Worm (Caenorhabditis elegans): ENCODE measurements around the gene nstp-9.

Gene nstp-9

ce11 chrX:10951922-10952321 lies 32.4 kb upstream of the nstp-9 start:
- TF ChIP-seq tbx-8 (GFP tag; optimal IDR thresholded peaks at IDR 0.05): no peak
- TF ChIP-seq mls-2 (tag; optimal IDR thresholded peaks at IDR 0.05): no peak
- TF ChIP-seq ceh-39 (tag; optimal IDR thresholded peaks at IDR 0.05): no peak
- no peak for TF ChIP-seq ceh-83 (GFP tag; optimal IDR thresholded peaks at IDR 0.05)
- TF ChIP-seq flh-1 (GFP tag; optimal IDR thresholded peaks at IDR 0.05): no peak
- no peak for TF ChIP-seq nhr-12 (tag; optimal IDR thresholded peaks at IDR 0.05)
- TF ChIP-seq nhr-2 (tag; optimal IDR thresholded peaks at IDR 0.05): no peak
- no peak for TF ChIP-seq blmp-1 (tag; optimal IDR thresholded peaks at IDR 0.05)
- TF ChIP-seq pha-4 (tag; optimal IDR thresholded peaks at IDR 0.05): no peak
- TF ChIP-seq ceh-43 (GFP tag; optimal IDR thresholded peaks at IDR 0.05): no peak
- no peak for TF ChIP-seq ham-2 (GFP tag; optimal IDR thresholded peaks at IDR 0.05)

ce11 chrX:10951168-10951567 lies 31.7 kb upstream of the nstp-9 start, which contains the start of gene K09C8.7:
Gene K09C8.7, minus strand, starts transcription at chrX:10951393.
- TF ChIP-seq ham-2 (GFP tag; optimal IDR thresholded peaks at IDR 0.05) (no peak), M03D4.4 (tag; optimal IDR thresholded peaks at IDR 0.05) (no peak), ceh-83 (GFP tag; optimal IDR thresholded peaks at IDR 0.05) (no peak), nhr-12 (tag; optimal IDR thresholded peaks at IDR 0.05) (no peak), bed-3 (GFP tag; optimal IDR thresholded peaks at IDR 0.05) (no peak), sem-2 (GFP tag; optimal IDR thresholded peaks at IDR 0.05) (no peak), blmp-1 (tag; optimal IDR thresholded peaks at IDR 0.05) (no peak), lin-32 (GFP tag; optimal IDR thresholded peaks at IDR 0.05) (no peak), nhr-237 (tag; optimal IDR thresholded peaks at IDR 0.05) (no peak), ztf-11 (tag; optimal IDR thresholded peaks at IDR 0.05) (no peak), nhr-2 (tag; optimal IDR thresholded peaks at IDR 0.05) (no peak), lin-13 (tag; optimal IDR thresholded peaks at IDR 0.05) (no peak), pha-4 (tag; optimal IDR thresholded peaks at IDR 0.05) (no peak), ceh-39 (tag; optimal IDR thresholded peaks at IDR 0.05) (no peak)

ce11 chrX:10948852-10949251 lies 29.3 kb upstream of the nstp-9 start, which contains the start of gene T21B6.3:
Gene T21B6.3, minus strand, starts transcription at chrX:10948952.
- TF ChIP-seq cnd-1 (tag; optimal IDR thresholded peaks at IDR 0.05) (no peak), sem-2 (GFP tag; optimal IDR thresholded peaks at IDR 0.05) (no peak), lin-32 (GFP tag; optimal IDR thresholded peaks at IDR 0.05) (no peak), unc-62 (GFP tag; optimal IDR thresholded peaks at IDR 0.05) (no peak), mls-2 (tag; optimal IDR thresholded peaks at IDR 0.05) (no peak), ztf-11 (tag; optimal IDR thresholded peaks at IDR 0.05) (no peak), bed-3 (GFP tag; optimal IDR thresholded peaks at IDR 0.05) (no peak), unc-39 (tag; optimal IDR thresholded peaks at IDR 0.05) (no peak), elt-1 (tag; optimal IDR thresholded peaks at IDR 0.05; ENCODE audit: borderline replicate concordance, insufficient read depth) (no peak), M03D4.4 (tag; optimal IDR thresholded peaks at IDR 0.05) (no peak), ceh-83 (GFP tag; optimal IDR thresholded peaks at IDR 0.05) (no peak), ceh-43 (GFP tag; optimal IDR thresholded peaks at IDR 0.05) (no peak), sptf-1 (tag; optimal IDR thresholded peaks at IDR 0.05) (no peak), lin-13 (tag; optimal IDR thresholded peaks at IDR 0.05) (no peak)

ce11 chrX:10941255-10941654 lies 21.7 kb upstream of the nstp-9 start, which contains the start of gene pho-7:
Gene pho-7, minus strand, starts transcription at chrX:10941355.
- TF ChIP-seq nhr-12 (tag; optimal IDR thresholded peaks at IDR 0.05) (no peak), nhr-237 (tag; optimal IDR thresholded peaks at IDR 0.05) (no peak), sptf-1 (tag; optimal IDR thresholded peaks at IDR 0.05) (no peak), ces-1 (GFP tag; optimal IDR thresholded peaks at IDR 0.05) (no peak), unc-39 (tag; optimal IDR thresholded peaks at IDR 0.05) (no peak), pha-4 (tag; optimal IDR thresholded peaks at IDR 0.05) (no peak), lsy-2 (tag; optimal IDR thresholded peaks at IDR 0.05) (no peak), zip-8 (tag; optimal IDR thresholded peaks at IDR 0.05) (no peak), ceh-83 (GFP tag; optimal IDR thresholded peaks at IDR 0.05) (no peak), mep-1 (tag; optimal IDR thresholded peaks at IDR 0.05) (no peak), mab-5 (tag; optimal IDR thresholded peaks at IDR 0.05) (no peak), tbx-8 (GFP tag; optimal IDR thresholded peaks at IDR 0.05) (no peak), elt-3 (tag; optimal IDR thresholded peaks at IDR 0.05) (no peak), ztf-11 (tag; optimal IDR thresholded peaks at IDR 0.05) (no peak), unc-120 (tag; optimal IDR thresholded peaks at IDR 0.05; ENCODE audit: poor library complexity, severe bottlenecking) (no peak)

- TF ChIP-seq flh-1 (GFP tag; optimal IDR thresholded peaks at IDR 0.05) (no peak), ceh-83 (GFP tag; optimal IDR thresholded peaks at IDR 0.05) (no peak), ces-1 (GFP tag; optimal IDR thresholded peaks at IDR 0.05) (peak; percentile 79)
Measured at ce11 chrX:10933308-10934014, 13.9 kb upstream of the nstp-9 start.

Measured in whole organism, mixed stage, embryonic.